Worm (Caenorhabditis elegans) whole organism, L2 larva: ENCODE data around the gene cpg-1.
A peak's percentile ranks its signal among the peaks of the same experiment; 100 is the strongest.

Source experiments
- ZK546.5 ChIP-seq: sonication (generic microtip); optimal IDR thresholded peaks from 2 replicates; lab custom pipeline; 2017; ENCODE audit warnings: missing biosample characterization, missing genetic modification characterization
- ceh-82 ChIP-seq: fragments of 150-350 bp; optimal IDR thresholded peaks from 2 replicates; lab custom pipeline; 2014; ENCODE audit warnings: missing biosample characterization, missing genetic modification characterization
- egl-27 ChIP-seq: sonication (generic microtip); optimal IDR thresholded peaks from 3 replicates; lab custom pipeline; 2017; ENCODE audit warnings: missing biosample characterization, missing genetic modification reagents, missing genetic modification characterization
- lin-13 ChIP-seq: fragments of 150-350 bp; optimal IDR thresholded peaks from 2 replicates; lab custom pipeline; 2014; ENCODE audit warnings: missing biosample characterization, missing genetic modification reagents, missing genetic modification characterization
- lsy-2 ChIP-seq, 2 experiments: fragments of 150-350 bp in 1 of 2; sonication (generic microtip) in 1 of 2; optimal IDR thresholded peaks; 2 replicates each; lab custom pipeline; 2014 to 2017; ENCODE audit warnings: missing biosample characterization in 2 of 2, missing genetic modification characterization in 2 of 2
- nhr-12 ChIP-seq: fragments of 150-350 bp; optimal IDR thresholded peaks from 2 replicates; lab custom pipeline; 2014; ENCODE audit warnings: missing biosample characterization, missing genetic modification characterization
- unc-39 ChIP-seq: fragments of 150-350 bp; optimal IDR thresholded peaks from 2 replicates; lab custom pipeline; 2014; ENCODE audit warnings: missing biosample characterization, missing genetic modification characterization
- unc-55 ChIP-seq: fragments of 150-350 bp; sonication (generic microtip); optimal IDR thresholded peaks from 3 replicates; lab custom pipeline; 2014; ENCODE audit warnings: missing biosample characterization, missing genetic modification reagents, missing genetic modification characterization
- ztf-11 ChIP-seq: sonication (generic microtip); optimal IDR thresholded peaks from 2 replicates; lab custom pipeline; 2017; ENCODE audit warnings: missing biosample characterization, missing genetic modification characterization

ce11 chrIII:4496085-4496484 lies 6.9 kb downstream of the cpg-1 start:
- TF ChIP-seq nhr-12 = no peak
- TF ChIP-seq lin-13 (GFP tag; lab: Kevin White, UChicago) = no peak
- TF ChIP-seq lsy-2 (tag; optimal IDR thresholded peaks at IDR 0.05; lab: Kevin White, UChicago) = peak in 1 of 2 experiments; percentile 40
- no peak for TF ChIP-seq egl-27
- TF ChIP-seq ceh-82 (tag; lab: Kevin White, UChicago) = no peak
- TF ChIP-seq unc-39 (tag; lab: Kevin White, UChicago) = no peak
- TF ChIP-seq ZK546.5 (tag; lab: Kevin White, UChicago) = no peak
- TF ChIP-seq unc-55 = no peak
- no peak for TF ChIP-seq ztf-11 (tag; lab: Kevin White, UChicago)
